Worm (Caenorhabditis elegans) whole organism, early embryonic: ENCODE data around the gene F41G3.18.

Source experiments
- B0310.2 ChIP-seq: sonication (generic microtip); optimal IDR thresholded peaks from 2 replicates; lab custom pipeline; 2016; ENCODE audit warnings: mild to moderate bottlenecking, missing genetic modification characterization, missing compliant biosample characterization
- F13C5.2 ChIP-seq: sonication (generic microtip); optimal IDR thresholded peaks from 2 replicates; lab custom pipeline; 2017; ENCODE audit warnings: mild to moderate bottlenecking, missing genetic modification characterization, inconsistent platforms, missing compliant biosample characterization
- aly-1 ChIP-seq: sonication (generic microtip); optimal IDR thresholded peaks from 2 replicates; lab custom pipeline; 2016; ENCODE audit warnings: missing genetic modification characterization, missing compliant biosample characterization
- ama-1 ChIP-seq: fragments of 150-350 bp; optimal IDR thresholded peaks from 2 replicates; lab custom pipeline; 2014
- ceh-13 ChIP-seq: fragments of 200-800 bp; sonication (Bioruptor generic); optimal IDR thresholded peaks from 2 replicates; lab custom pipeline; 2018; ENCODE audit warnings: mild to moderate bottlenecking, missing genetic modification characterization, missing compliant biosample characterization
- ceh-36 ChIP-seq: sonication (generic microtip); optimal IDR thresholded peaks from 2 replicates; lab custom pipeline; 2016; ENCODE audit warnings: missing genetic modification characterization, inconsistent platforms, missing compliant biosample characterization
- ets-7 ChIP-seq: sonication (generic microtip); optimal IDR thresholded peaks from 2 replicates; lab custom pipeline; 2016; ENCODE audit warnings: missing genotype, missing genetic modification characterization, missing compliant biosample characterization
- flt-1 ChIP-seq: fragments of 200-800 bp; sonication (Bioruptor generic); IDR thresholded peaks from 2 replicates; pipeline ENCODE4 v1.3.6; 2022; ENCODE audit warnings: missing genetic modification characterization, missing compliant biosample characterization
- hmbx-1 ChIP-seq: sonication (generic microtip); optimal IDR thresholded peaks from 2 replicates; lab custom pipeline; 2016; ENCODE audit warnings: mild to moderate bottlenecking, missing genetic modification characterization, missing compliant biosample characterization
- hmg-4 ChIP-seq: fragments of 200-800 bp; sonication (Bioruptor generic); optimal IDR thresholded peaks from 2 replicates; lab custom pipeline; 2018; ENCODE audit warnings: mild to moderate bottlenecking, missing genetic modification characterization, missing compliant biosample characterization
- hnd-1 ChIP-seq: sonication (generic microtip); optimal IDR thresholded peaks from 2 replicates; lab custom pipeline; 2016; ENCODE audit warnings: missing genetic modification characterization, missing compliant biosample characterization
- pes-1 ChIP-seq: fragments of 200-800 bp; sonication (Bioruptor generic); IDR thresholded peaks from 2 replicates; pipeline ENCODE4 v1.3.6; 2022; ENCODE audit warnings: missing genetic modification reagents, missing genetic modification characterization, missing compliant biosample characterization
- scrt-1 ChIP-seq: fragments of 200-800 bp; sonication (Bioruptor generic); IDR thresholded peaks from 2 replicates; pipeline ENCODE4 v1.3.6; 2022; ENCODE audit warnings: missing genetic modification characterization, missing compliant biosample characterization
- sea-1 ChIP-seq: fragments of 200-800 bp; sonication (Bioruptor generic); conservative IDR thresholded peaks from 2 replicates; pipeline ENCODE4 v1.3.6; 2022; ENCODE audit warnings: missing genetic modification characterization, missing compliant biosample characterization
- tbx-11 ChIP-seq: fragments of 200-800 bp; sonication (Bioruptor generic); IDR thresholded peaks from 2 replicates; pipeline ENCODE4 v1.3.6; 2022; ENCODE audit warnings: missing genetic modification characterization, missing compliant biosample characterization
- tbx-37 ChIP-seq: fragments of 200-800 bp; sonication (Bioruptor generic); conservative IDR thresholded peaks from 2 replicates; pipeline ENCODE4 v1.3.6; 2022; ENCODE audit warnings: missing genetic modification reagents, missing genetic modification characterization, missing compliant biosample characterization
- tra-4 ChIP-seq: sonication (generic microtip); optimal IDR thresholded peaks from 2 replicates; lab custom pipeline; 2017; ENCODE audit warnings: missing genetic modification characterization, missing compliant biosample characterization

Gene F41G3.18

DNA sequence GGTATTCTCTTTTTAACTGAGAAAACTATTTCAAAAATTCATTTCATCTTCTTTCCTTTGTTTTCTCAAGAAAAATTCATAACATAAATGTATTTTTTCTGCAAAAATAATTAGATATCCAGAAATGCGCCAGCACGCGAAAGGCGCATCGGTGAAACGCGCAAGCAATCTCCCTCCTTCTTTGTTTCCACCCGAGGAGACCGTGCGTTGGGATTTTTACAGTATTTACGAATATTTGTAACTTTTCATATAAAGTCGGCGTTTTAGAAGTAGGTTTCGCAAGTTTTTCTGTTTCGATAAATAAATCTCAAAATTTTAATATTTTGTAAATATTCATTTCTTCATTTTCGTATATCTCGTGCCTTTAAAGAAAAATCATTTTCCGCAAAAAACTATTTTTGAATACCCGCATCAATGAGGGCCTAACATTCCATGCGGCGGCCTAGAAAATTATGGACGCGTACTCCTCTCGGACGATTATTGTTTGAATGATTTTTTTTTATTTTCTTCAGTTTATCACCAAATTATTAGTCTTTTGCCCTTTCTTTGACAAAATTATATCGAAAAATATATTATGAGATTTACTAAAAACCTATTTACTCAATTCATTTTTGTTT is 8.4 kb downstream of the F41G3.18 start, which contains the start of gene ssup-72:
TSS of gene ssup-72 (plus strand) at position 181 of the 617 bp plus-strand sequence.
- TF ChIP-seq tra-4 (tag; lab: Kevin White, UChicago) (no peak), sea-1 (GFP tag; lab: Robert Waterston, UW) (no peak), aly-1 (tag; lab: Kevin White, UChicago) (no peak), hmg-4 (GFP tag; lab: Kevin White, UChicago) (peak; percentile 35), F13C5.2 (tag; lab: Kevin White, UChicago) (no peak), flt-1 (GFP tag; lab: Robert Waterston, UW) (no peak), ceh-13 (GFP tag; lab: Kevin White, UChicago) (no peak), scrt-1 (no peak), hmbx-1 (no peak), tbx-37 (GFP tag; lab: Robert Waterston, UW) (peak; percentile 75)

DNA sequence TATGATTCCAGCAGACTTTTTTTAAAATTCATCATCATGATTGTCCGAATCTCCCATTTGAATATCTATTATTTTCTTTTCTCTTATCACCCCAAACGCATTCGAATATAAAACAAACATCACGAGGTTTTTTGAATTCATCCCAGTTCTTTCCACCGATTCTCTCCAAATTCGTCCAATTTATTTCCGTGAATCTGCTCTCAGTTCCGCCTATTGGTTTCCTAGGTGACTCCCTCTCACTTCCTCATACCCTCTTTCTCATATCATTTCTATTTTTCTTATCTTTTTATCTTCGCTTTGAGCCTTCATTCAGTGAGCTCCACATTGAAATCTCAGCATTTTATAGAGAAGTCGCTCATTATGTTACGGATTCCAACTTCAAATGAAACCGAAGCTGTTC is 11.0 kb downstream of the F41G3.18 start, which contains the start of gene T13C2.7:
TSS of gene T13C2.7 (plus strand) at position 301 of the 400 bp plus-strand sequence.
- TF ChIP-seq hmg-4 (GFP tag; lab: Kevin White, UChicago) (no peak), ets-7 (tag; lab: Kevin White, UChicago) (no peak), tbx-37 (GFP tag; lab: Robert Waterston, UW) (no peak), hmbx-1 (no peak), hnd-1 (tag; lab: Kevin White, UChicago) (no peak), scrt-1 (no peak), B0310.2 (tag; lab: Kevin White, UChicago) (no peak), ceh-36 (tag; lab: Kevin White, UChicago) (no peak), pes-1 (GFP tag; lab: Robert Waterston, UW) (no peak), aly-1 (tag; lab: Kevin White, UChicago) (no peak), tbx-11 (no peak), ceh-13 (GFP tag; lab: Kevin White, UChicago) (no peak), sea-1 (GFP tag; lab: Robert Waterston, UW) (no peak), ama-1 (lab: Kevin White, UChicago) (no peak)

DNA sequence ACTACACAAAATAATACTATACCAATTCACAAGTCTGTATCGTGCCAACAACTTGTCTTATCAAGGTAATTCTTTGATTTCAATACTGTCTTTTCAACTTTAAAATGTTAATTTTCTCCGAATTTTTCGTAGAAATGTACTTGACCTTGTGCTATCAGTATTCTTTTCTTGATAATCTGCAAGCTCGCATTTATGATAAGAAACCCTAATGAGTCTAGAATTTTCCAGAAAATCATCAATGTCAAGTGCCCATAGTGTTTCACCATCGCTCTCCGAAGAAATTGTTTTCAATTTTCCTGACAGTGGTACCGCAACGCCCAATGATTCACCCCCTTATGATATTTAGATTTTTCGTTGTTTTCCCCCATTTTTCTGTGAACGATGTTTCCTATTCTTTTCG is 13.1 kb downstream of the F41G3.18 start:
- TF ChIP-seq ama-1 (lab: Kevin White, UChicago) = no peak
- no peak for TF ChIP-seq sea-1 (GFP tag; lab: Robert Waterston, UW)
- TF ChIP-seq ceh-13 (GFP tag; lab: Kevin White, UChicago) = no peak
- no peak for TF ChIP-seq tbx-37 (GFP tag; lab: Robert Waterston, UW)
- no peak for TF ChIP-seq F13C5.2 (tag; lab: Kevin White, UChicago)
- no peak for TF ChIP-seq scrt-1
- TF ChIP-seq hnd-1 (tag; lab: Kevin White, UChicago) = no peak
- TF ChIP-seq hmg-4 (GFP tag; lab: Kevin White, UChicago) = no peak
- no peak for TF ChIP-seq tra-4 (tag; lab: Kevin White, UChicago)
- no peak for TF ChIP-seq tbx-11
- no peak for TF ChIP-seq flt-1 (GFP tag; lab: Robert Waterston, UW)
- TF ChIP-seq pes-1 (GFP tag; lab: Robert Waterston, UW) = no peak
- TF ChIP-seq hmbx-1 = no peak
- TF ChIP-seq ceh-36 (tag; lab: Kevin White, UChicago) = no peak
- TF ChIP-seq ets-7 (tag; lab: Kevin White, UChicago) = no peak
- no peak for TF ChIP-seq aly-1 (tag; lab: Kevin White, UChicago)
- no peak for TF ChIP-seq B0310.2 (tag; lab: Kevin White, UChicago)

DNA sequence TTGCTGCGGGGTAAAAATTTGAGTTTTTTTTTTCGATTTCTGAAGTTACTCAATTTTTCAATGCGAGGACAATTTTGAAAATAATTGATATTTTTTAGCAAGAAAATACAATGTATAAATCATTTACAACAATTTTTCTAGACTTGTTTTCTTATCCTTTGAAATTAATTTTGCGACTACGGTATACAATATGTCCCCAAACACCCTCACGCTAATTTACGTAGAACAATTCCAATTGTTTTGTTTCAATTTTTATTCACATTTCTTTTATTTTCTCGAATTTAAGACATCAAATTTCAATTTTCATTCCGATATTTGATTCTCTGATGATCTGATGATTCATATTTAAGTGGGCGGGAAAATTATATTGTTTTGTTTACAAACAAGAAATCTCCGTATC is 13.9 kb downstream of the F41G3.18 start:
- TF ChIP-seq scrt-1 (no peak), sea-1 (GFP tag; lab: Robert Waterston, UW) (no peak), ets-7 (tag; lab: Kevin White, UChicago) (no peak), ceh-36 (tag; lab: Kevin White, UChicago) (no peak), hmbx-1 (no peak)

DNA sequence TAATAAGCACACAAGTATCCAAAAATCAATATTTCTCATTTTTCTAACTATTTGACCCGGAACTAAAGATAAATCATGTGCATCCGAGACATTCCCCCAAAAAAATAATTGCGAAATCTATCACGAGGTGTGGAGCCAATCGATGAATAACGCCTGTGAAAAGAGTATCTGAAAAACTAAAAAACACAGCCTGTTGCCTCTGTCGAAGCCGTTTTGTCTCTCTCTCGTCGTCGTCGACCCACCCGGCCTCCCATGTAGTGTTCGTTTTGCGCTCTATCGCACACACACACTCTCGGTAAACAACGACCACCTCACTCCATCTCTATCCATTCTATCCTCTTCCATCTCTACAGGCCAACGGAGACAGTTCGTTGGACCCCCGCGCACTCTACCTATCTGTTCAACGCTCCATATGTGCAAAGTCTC is 14.6 kb downstream of the F41G3.18 start:
- no peak for TF ChIP-seq ceh-36 (tag; lab: Kevin White, UChicago)
- TF ChIP-seq B0310.2 (tag; lab: Kevin White, UChicago) = no peak
- peak; percentile 50 for TF ChIP-seq hmg-4 (GFP tag; lab: Kevin White, UChicago)
- no peak for TF ChIP-seq hnd-1 (tag; lab: Kevin White, UChicago)
- TF ChIP-seq F13C5.2 (tag; lab: Kevin White, UChicago) = no peak
- TF ChIP-seq ama-1 (lab: Kevin White, UChicago) = no peak
- TF ChIP-seq ets-7 (tag; lab: Kevin White, UChicago) = no peak
- TF ChIP-seq pes-1 (GFP tag; lab: Robert Waterston, UW) = no peak

DNA sequence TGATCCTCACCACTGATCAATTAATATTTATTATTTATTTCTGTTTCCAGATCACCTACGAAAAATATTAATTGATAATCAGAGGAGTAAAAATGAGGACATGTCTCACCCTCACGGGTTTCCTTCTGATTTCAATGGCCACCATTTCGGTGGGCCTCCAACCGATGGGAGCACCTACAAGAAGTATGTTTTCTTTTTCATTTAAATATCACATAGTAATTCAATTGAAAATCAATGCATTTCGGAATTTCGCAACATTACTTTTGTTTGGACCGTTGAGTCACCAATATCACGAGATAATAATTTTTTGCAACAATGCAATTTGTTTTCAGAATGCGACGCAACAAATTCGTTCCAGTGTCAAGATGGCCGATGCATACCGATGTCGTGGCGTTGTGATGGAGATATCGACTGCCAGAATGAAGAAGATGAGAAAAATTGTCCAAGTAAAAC is 15.3 kb downstream of the F41G3.18 start, which contains the start of gene gldi-2:
TSS of gene gldi-2 (plus strand) at position 51 of the 453 bp plus-strand sequence.
- TF ChIP-seq ceh-13 (GFP tag; lab: Kevin White, UChicago) = no peak
- TF ChIP-seq B0310.2 (tag; lab: Kevin White, UChicago) = no peak
- no peak for TF ChIP-seq F13C5.2 (tag; lab: Kevin White, UChicago)
- TF ChIP-seq ets-7 (tag; lab: Kevin White, UChicago) = no peak
- no peak for TF ChIP-seq ceh-36 (tag; lab: Kevin White, UChicago)
- TF ChIP-seq scrt-1 = no peak
- no peak for TF ChIP-seq hmbx-1
- no peak for TF ChIP-seq hnd-1 (tag; lab: Kevin White, UChicago)
- TF ChIP-seq hmg-4 (GFP tag; lab: Kevin White, UChicago) = no peak
- no peak for TF ChIP-seq sea-1 (GFP tag; lab: Robert Waterston, UW)
- no peak for TF ChIP-seq flt-1 (GFP tag; lab: Robert Waterston, UW)
- TF ChIP-seq tra-4 (tag; lab: Kevin White, UChicago) = no peak
- no peak for TF ChIP-seq aly-1 (tag; lab: Kevin White, UChicago)
- TF ChIP-seq ama-1 (lab: Kevin White, UChicago) = no peak
- no peak for TF ChIP-seq pes-1 (GFP tag; lab: Robert Waterston, UW)
- TF ChIP-seq tbx-37 (GFP tag; lab: Robert Waterston, UW) = no peak
